Worm (Caenorhabditis elegans): ENCODE data around the gene C06C3.10.

DNA sequence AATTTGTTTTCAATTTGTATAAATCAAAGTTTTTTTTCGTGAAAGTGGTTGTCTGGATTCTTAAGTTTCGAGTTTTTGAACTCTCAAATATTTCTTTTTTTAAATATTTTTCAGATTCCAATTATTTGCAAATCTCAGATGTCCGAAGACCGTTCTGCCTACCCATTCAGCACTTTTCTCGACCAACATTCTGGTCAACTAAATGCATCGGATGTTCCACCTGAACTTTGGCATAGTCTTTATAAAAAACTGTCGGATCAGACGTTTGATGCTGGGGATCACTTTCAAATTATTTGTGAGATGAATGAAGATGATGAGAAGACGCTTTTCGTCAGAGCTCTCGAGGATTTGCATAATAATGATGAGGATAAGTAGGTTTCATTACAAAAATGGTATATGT is 38.2 kb downstream of the C06C3.10 start, which contains the start of gene ttll-12:
- TF ChIP-seq ceh-34 (tag; optimal IDR thresholded peaks at IDR 0.05) (no peak), pha-4 (tag; optimal IDR thresholded peaks at IDR 0.05) (no peak), ceh-18 (tag; optimal IDR thresholded peaks at IDR 0.05) (no peak), K02D7.2 (tag; optimal IDR thresholded peaks at IDR 0.05) (no peak), odd-2 (tag; optimal IDR thresholded peaks at IDR 0.05) (no peak), fkh-10 (GFP tag; optimal IDR thresholded peaks at IDR 0.05) (no peak), C08G9.2 (tag; optimal IDR thresholded peaks at IDR 0.05) (no peak)

Measured in whole organism, late embryonic.